Fruit fly (Drosophila melanogaster): ENCODE data around the gene CG18428.

CG18428 gene

DNA sequence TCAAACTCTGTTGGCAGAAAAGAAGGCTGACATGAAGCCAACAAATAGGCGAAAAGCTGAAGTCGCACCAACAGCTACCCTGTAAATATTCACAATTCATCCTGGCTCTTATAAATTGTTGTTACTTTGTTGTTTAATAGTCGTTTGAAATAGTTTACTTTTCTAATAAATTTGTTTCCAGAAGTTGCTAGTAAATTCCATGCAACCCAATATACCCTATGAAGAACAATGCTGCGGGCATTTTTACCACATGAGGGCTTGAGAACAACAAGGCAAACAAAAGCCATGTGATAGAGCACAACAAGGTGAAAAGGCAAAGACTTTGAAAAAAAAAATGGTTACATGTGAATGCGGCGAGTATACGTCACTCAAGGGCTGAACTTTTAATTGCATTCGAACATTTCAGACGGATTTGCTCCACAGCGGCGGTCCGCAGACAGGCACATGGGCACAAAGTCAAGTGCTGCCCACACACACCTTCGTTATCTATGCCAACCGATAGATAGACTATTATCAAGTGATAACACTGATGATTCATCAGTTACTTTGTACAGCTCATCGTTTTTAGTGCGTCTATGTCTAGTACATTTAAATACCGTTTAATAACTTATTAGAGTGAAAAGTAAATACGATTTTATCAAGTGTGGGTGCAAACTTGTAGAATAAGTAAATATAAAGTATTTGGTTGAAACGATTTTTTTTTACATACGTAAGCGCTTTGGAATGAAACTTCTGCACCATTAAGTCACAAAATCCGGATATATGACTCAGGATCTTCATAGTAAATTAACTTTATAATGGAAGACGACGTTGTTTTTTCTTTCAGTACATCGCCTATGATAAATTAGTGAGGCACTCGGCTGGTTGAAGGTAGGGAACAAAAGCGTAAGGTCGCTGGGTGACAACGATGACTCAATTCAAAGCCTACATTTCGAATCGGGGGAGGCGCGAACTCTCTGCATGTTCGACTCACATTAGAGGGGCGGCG is 9.8 kb upstream of the CG18428 start:
- TF ChIP-seq psq (optimal IDR thresholded peaks at IDR 0.05), result no peak
- peak; percentile 56 for TF ChIP-seq pan (optimal IDR thresholded peaks at IDR 0.05)

dm6 chr3R:24100717-24101116 is 8.4 kb upstream of the CG18428 start:
- TF ChIP-seq CG8478 (optimal IDR thresholded peaks at IDR 0.05), result no peak
- TF ChIP-seq EcR (GFP tag; optimal IDR thresholded peaks at IDR 0.05), result no peak
- no peak for TF ChIP-seq Dll (optimal IDR thresholded peaks at IDR 0.05)
- TF ChIP-seq pan (optimal IDR thresholded peaks at IDR 0.05), result no peak
- TF ChIP-seq usp (GFP tag; optimal IDR thresholded peaks at IDR 0.05), result no peak
- no peak for TF ChIP-seq psq (optimal IDR thresholded peaks at IDR 0.05)

dm6 chr3R:24101437-24101836 is 7.7 kb upstream of the CG18428 start:
- no peak for TF ChIP-seq psq (optimal IDR thresholded peaks at IDR 0.05)
- TF ChIP-seq usp (GFP tag; optimal IDR thresholded peaks at IDR 0.05), result no peak
- TF ChIP-seq Dll (optimal IDR thresholded peaks at IDR 0.05), result no peak
- no peak for TF ChIP-seq CG8478 (optimal IDR thresholded peaks at IDR 0.05)
- no peak for TF ChIP-seq pan (optimal IDR thresholded peaks at IDR 0.05)
- no peak for TF ChIP-seq EcR (GFP tag; optimal IDR thresholded peaks at IDR 0.05)

DNA sequence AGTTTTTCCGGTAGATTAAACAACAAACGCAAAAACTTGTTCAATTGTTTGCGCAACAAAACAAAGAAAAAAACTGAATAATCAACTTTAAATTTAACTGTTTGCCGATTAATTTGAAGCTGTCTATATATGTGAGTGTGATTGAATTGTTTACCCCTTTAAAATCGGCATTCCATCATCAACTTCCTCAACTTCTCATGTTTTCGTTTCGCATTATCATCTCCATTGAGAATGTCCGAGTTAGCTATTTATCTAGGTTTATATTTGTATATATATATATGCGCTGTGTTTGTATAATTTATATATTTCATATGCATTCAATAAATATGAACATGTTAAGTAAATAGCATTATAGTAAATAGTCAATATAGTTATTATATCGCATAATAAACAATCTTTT is 6.7 kb upstream of the CG18428 start:
- TF ChIP-seq usp (GFP tag; optimal IDR thresholded peaks at IDR 0.05) (no peak), CG8478 (optimal IDR thresholded peaks at IDR 0.05) (no peak), pan (optimal IDR thresholded peaks at IDR 0.05) (no peak)

- no peak for TF ChIP-seq CG8478 (optimal IDR thresholded peaks at IDR 0.05)
- TF ChIP-seq usp (GFP tag; optimal IDR thresholded peaks at IDR 0.05), result no peak
- TF ChIP-seq pan (optimal IDR thresholded peaks at IDR 0.05), result no peak
- TF ChIP-seq EcR (GFP tag; optimal IDR thresholded peaks at IDR 0.05), result no peak
- TF ChIP-seq psq (optimal IDR thresholded peaks at IDR 0.05), result no peak
- no peak for TF ChIP-seq Dll (optimal IDR thresholded peaks at IDR 0.05)
Measured at dm6 chr3R:24103708-24104107, 5.4 kb upstream of the CG18428 start.

DNA sequence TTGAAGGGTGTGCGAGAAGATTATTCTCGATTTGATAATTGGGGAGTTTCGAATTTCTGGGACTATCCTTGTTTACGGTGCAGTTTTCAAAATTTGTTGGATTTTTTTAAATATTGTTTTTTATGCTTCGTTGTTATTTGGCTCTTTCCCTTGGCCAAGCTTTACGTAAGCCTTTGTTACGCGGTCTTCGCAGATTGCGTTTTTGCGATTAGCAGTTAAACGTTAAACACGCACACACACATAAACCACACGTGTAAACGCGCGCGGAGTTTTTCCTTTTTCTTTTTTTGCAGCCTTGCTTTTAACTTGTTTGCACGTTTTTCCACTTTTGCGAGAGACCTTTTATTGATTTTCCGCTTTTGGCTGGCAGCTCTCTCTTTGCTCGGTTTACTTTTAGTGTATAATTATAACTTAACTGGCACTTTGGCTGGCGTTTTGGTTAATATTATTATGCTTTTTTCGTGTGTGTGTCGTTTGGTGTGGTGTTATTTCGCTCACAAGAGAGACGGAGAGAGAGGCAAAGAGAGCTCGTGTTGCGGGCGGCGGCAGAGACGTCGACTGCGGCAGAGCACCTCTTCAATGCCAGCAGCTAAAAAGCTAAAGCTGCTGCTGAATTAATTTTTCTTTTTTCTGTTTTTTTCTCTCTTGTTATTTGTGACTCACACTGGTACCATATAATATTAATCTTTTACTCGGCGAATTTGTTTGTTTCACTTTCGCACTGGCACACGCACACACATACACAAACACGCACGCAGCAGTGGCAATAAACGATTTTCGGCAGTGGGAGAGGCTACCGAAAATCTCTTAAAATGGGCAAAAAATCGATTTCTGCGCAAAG is 4.4 kb upstream of the CG18428 start:
- no peak for TF ChIP-seq psq (optimal IDR thresholded peaks at IDR 0.05)
- no peak for TF ChIP-seq CG8478 (optimal IDR thresholded peaks at IDR 0.05)
- TF ChIP-seq EcR (GFP tag; optimal IDR thresholded peaks at IDR 0.05), result no peak
- no peak for TF ChIP-seq usp (GFP tag; optimal IDR thresholded peaks at IDR 0.05)
- TF ChIP-seq pan (optimal IDR thresholded peaks at IDR 0.05), result no peak
- TF ChIP-seq Dll (optimal IDR thresholded peaks at IDR 0.05), result no peak

- TF ChIP-seq CG8478 (optimal IDR thresholded peaks at IDR 0.05), result no peak
Measured at dm6 chr3R:24105312-24105902, 3.7 kb upstream of the CG18428 start, which contains the start of gene Syx1A. TSS of gene Syx1A (minus strand) at chr3R:24105763.

DNA sequence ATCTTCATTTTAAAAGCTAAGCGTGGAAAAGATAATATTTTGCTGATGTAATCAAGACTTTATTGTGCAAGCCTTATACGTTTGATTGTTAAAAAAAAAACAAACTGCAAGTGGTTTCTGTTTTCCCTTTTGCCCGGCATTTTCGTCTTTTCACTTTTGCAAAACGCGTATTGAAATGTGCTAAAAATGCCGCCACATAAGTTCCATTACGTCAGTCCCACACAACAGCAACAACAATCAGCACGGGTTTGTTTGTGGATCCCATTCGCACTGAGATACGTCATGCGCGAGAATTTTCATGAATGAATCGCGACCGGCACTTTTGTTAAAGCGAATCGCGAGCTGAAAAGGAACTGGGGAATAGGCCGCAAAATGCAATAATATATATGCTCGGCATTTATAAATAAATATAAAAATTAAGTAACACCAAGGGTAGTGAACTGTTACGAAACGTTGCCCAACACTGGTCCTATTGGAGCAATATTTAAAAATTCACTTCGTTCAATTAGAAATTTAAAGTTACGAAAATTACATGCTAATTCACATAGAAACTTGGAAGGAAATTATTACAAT is 3.0 kb upstream of the CG18428 start:
- TF ChIP-seq Dll (optimal IDR thresholded peaks at IDR 0.05), result no peak
- no peak for TF ChIP-seq CG8478 (optimal IDR thresholded peaks at IDR 0.05)
- no peak for TF ChIP-seq pan (optimal IDR thresholded peaks at IDR 0.05)
- TF ChIP-seq EcR (GFP tag; optimal IDR thresholded peaks at IDR 0.05), result no peak
- no peak for TF ChIP-seq psq (optimal IDR thresholded peaks at IDR 0.05)
- TF ChIP-seq usp (GFP tag; optimal IDR thresholded peaks at IDR 0.05), result no peak

DNA sequence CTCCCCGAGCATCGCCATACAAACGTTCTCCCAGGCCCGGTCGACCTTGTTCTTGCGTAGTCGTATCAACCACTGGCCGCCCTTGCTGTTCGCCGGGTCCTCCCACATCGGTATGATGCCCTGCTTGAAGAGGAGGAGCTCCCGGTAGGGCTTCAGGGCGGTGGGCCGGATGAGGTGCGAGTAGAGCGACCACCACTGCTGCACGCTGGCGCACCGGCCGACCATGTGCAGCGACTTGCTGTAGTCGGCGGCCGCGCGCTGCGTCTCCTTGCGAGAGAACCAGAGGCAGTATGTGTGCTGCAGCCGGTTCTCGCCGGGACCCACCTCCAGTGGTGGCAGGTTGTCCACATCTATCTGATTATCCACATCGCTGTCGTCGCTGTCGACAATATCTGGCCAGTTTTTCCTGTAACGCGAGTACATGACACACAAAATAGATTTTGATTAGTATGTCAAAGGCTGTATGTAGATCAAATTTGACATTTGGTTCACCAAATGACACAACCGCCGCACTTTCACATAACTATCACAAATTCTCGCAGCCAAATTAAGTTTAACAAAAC is 2.2 kb upstream of the CG18428 start, which contains the start of gene CG10694:
TSS of gene CG10694 (plus strand) at position 513 of the 563 bp plus-strand sequence.
- TF ChIP-seq usp (GFP tag; optimal IDR thresholded peaks at IDR 0.05) (no peak), CG8478 (optimal IDR thresholded peaks at IDR 0.05) (no peak), psq (optimal IDR thresholded peaks at IDR 0.05) (no peak), Dll (optimal IDR thresholded peaks at IDR 0.05) (no peak), pan (optimal IDR thresholded peaks at IDR 0.05) (no peak), EcR (GFP tag; optimal IDR thresholded peaks at IDR 0.05) (no peak)

- TF ChIP-seq psq (optimal IDR thresholded peaks at IDR 0.05), result no peak
- TF ChIP-seq Dll (optimal IDR thresholded peaks at IDR 0.05), result no peak
- TF ChIP-seq EcR (GFP tag; optimal IDR thresholded peaks at IDR 0.05), result no peak
Measured at dm6 chr3R:24112320-24113069, 3.4 kb downstream of the CG18428 start, which contains the start of gene CG13605. TSS of gene CG13605 (minus strand) at chr3R:24112389.

- TF ChIP-seq usp (GFP tag; optimal IDR thresholded peaks at IDR 0.05) (no peak), Dll (optimal IDR thresholded peaks at IDR 0.05) (no peak), psq (optimal IDR thresholded peaks at IDR 0.05) (no peak), EcR (GFP tag; optimal IDR thresholded peaks at IDR 0.05) (no peak), pan (optimal IDR thresholded peaks at IDR 0.05) (no peak)
Measured at dm6 chr3R:24113070-24113385, 3.9 kb downstream of the CG18428 start, which contains the start of gene Root. TSS of gene Root (plus strand) at chr3R:24113286.

Measured in whole organism.